Worm (Caenorhabditis elegans) whole organism, young adult: ENCODE data around the gene usp-33.
A peak's percentile ranks its signal among the peaks of the same experiment; 100 is the strongest.

Experiments used
- F55B11.4 ChIP-seq: sonication (generic microtip); optimal IDR thresholded peaks from 2 replicates; lab custom pipeline; 2016; ENCODE audit warnings: missing compliant biosample characterization, missing genetic modification characterization, borderline replicate concordance; ENCODE audit not compliant: insufficient read depth
- ama-1 ChIP-seq, 3 experiments: fragments of 150-350 bp in 1 of 3; sonication (generic microtip) in 2 of 3; optimal IDR thresholded peaks; 2 replicates each; lab custom pipeline; 2014 to 2018; ENCODE audit warnings: missing biosample characterization in 2 of 3, missing genetic modification characterization in 2 of 3, missing genetic modification reagents in 2 of 3
- ceh-91 ChIP-seq: fragments of 200-800 bp; sonication (Bioruptor generic); IDR thresholded peaks from 2 replicates; pipeline ENCODE4 v1.3.6; 2022; ENCODE audit warnings: missing genetic modification reagents, missing genetic modification characterization, missing compliant biosample characterization
- gei-17 ChIP-seq: fragments of 200-800 bp; sonication (Bioruptor generic); optimal IDR thresholded peaks from 2 replicates; lab custom pipeline; 2018; ENCODE audit warnings: mild to moderate bottlenecking, missing genetic modification characterization, missing compliant biosample characterization
- let-526 ChIP-seq: fragments of 200-800 bp; sonication (Bioruptor generic); IDR thresholded peaks from 2 replicates; pipeline ENCODE4 v1.3.6; 2022; ENCODE audit warnings: missing genetic modification reagents, missing genetic modification characterization, missing compliant biosample characterization
- unc-130 ChIP-seq: sonication (generic microtip); optimal IDR thresholded peaks from 2 replicates; lab custom pipeline; 2016; ENCODE audit warnings: missing genetic modification reagents, missing genetic modification characterization, missing compliant biosample characterization

DNA sequence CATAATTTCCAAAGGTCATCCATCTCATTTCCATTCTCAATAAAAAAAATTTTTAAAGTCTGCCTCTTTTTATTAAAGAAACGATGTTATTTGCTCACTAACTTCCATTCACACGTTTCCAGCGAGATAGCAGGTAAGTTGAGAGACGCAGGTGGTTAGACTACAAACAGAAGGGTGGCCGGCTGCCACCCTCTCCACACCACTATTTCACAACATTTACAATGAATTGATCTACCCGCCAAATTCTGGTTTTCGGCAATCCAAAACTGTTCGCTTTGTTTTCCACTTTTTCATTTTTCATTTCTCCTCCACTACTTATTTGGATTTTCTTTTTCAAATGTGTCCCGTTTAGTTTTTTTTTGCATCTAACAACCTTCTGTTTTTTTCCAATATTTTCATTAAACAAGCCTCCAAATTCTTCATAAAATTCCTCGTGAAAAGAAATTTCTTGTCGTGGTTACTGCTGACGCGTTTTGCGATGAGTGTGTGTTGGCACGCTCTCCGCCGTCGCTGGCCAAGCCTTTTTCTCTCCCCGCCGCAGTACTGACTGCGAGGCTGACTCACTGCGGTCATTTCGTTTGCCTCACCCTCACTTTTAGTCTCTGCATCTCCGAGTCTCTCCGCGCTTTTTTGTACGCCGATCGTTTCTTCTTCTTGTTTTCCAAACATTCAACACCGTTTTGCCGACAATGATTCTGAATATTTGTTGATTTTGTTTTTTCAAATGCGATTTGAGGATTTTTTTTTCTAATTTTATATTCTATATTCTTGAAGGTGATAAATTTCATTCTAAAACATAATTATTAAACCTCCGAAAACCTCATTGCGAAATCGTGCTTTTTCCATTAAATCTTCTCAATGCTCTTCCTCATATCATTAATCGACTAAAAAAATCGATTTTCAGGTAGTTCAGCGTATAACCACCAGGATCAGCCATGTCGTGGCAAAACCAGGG lies 22.9 kb upstream of the usp-33 start, which contains the start of gene dyn-1:
- TF ChIP-seq unc-130 (no peak), ama-1 (optimal IDR thresholded peaks at IDR 0.05; lab: Kevin White, UChicago) (no peak), ama-1 (GFP tag; optimal IDR thresholded peaks at IDR 0.05; lab: Kevin White, UChicago) (peak in 1 of 2 experiments; percentile 2), ceh-91 (GFP tag; lab: Robert Waterston, UW) (no peak), gei-17 (GFP tag; lab: Kevin White, UChicago) (peak; percentile 61), F55B11.4 (tag; lab: Kevin White, UChicago) (no peak), let-526 (no peak)
